Fruit fly (Drosophila melanogaster) whole organism, embryonic: ENCODE data around the gene CG46463.

Experiments
- Antp ChIP-seq: fragments of 200-800 bp; sonication (Bioruptor generic); optimal IDR thresholded peaks from 3 replicates; lab custom pipeline; 2016; ENCODE audit warnings: missing biosample characterization, missing genetic modification characterization
- B-H1 ChIP-seq: fragments of 200-800 bp; sonication (Bioruptor generic); IDR thresholded peaks from 3 replicates; pipeline ENCODE4 v1.3.6; 2022; ENCODE audit warnings: missing biosample characterization, missing genetic modification characterization
- CG10274 ChIP-seq: fragments of 200-800 bp; sonication (Bioruptor generic); optimal IDR thresholded peaks from 3 replicates; lab custom pipeline; 2017; ENCODE audit warnings: missing biosample characterization, mild to moderate bottlenecking, missing genetic modification characterization
- CG11723 ChIP-seq: fragments of 200-800 bp; sonication (Bioruptor generic); optimal IDR thresholded peaks from 2 replicates; lab custom pipeline; 2017; ENCODE audit warnings: missing biosample characterization, mild to moderate bottlenecking, missing genetic modification characterization
- CG12659 ChIP-seq: fragments of 200-800 bp; sonication (Bioruptor generic); optimal IDR thresholded peaks from 3 replicates; lab custom pipeline; 2017; ENCODE audit warnings: mild to moderate bottlenecking, missing biosample characterization, missing genetic modification reagents, missing genetic modification characterization
- CG13287 ChIP-seq: fragments of 200-800 bp; sonication (Bioruptor generic); IDR thresholded peaks from 2 replicates; pipeline ENCODE4 v1.3.6; 2022; ENCODE audit warnings: missing biosample characterization, missing genetic modification characterization; ENCODE audit not compliant: partially characterized antibody
- CG13424 ChIP-seq: fragments of 200-800 bp; sonication (Bioruptor generic); optimal IDR thresholded peaks from 2 replicates; lab custom pipeline; 2019; ENCODE audit warnings: missing biosample characterization, mild to moderate bottlenecking, missing genetic modification characterization, moderate library complexity
- CG1603 ChIP-seq: fragments of 200-800 bp; sonication (Bioruptor generic); optimal IDR thresholded peaks from 2 replicates; lab custom pipeline; 2019; ENCODE audit warnings: missing biosample characterization, mild to moderate bottlenecking, missing genetic modification characterization, moderate library complexity
- CG1647 ChIP-seq: fragments of 200-800 bp; sonication (Bioruptor generic); optimal IDR thresholded peaks from 3 replicates; lab custom pipeline; 2016; ENCODE audit warnings: missing biosample characterization, missing genetic modification characterization
- CG17612 ChIP-seq: fragments of 200-800 bp; sonication (Bioruptor generic); IDR thresholded peaks from 2 replicates; pipeline ENCODE4 v1.3.6; 2022; ENCODE audit warnings: missing biosample characterization, missing genetic modification characterization
- CG17829 ChIP-seq: fragments of 200-800 bp; optimal IDR thresholded peaks from 2 replicates; lab custom pipeline; 2019; ENCODE audit warnings: missing biosample characterization, mild to moderate bottlenecking, missing genetic modification characterization, moderate library complexity
- CG17912 ChIP-seq: fragments of 200-800 bp; sonication (Bioruptor generic); optimal IDR thresholded peaks from 2 replicates; lab custom pipeline; 2018; ENCODE audit warnings: missing biosample characterization, mild to moderate bottlenecking, missing genetic modification characterization
- CG18619 ChIP-seq: fragments of 200-800 bp; sonication (Bioruptor generic); optimal IDR thresholded peaks from 3 replicates; lab custom pipeline; 2017; ENCODE audit warnings: missing biosample characterization, mild to moderate bottlenecking, missing genetic modification characterization
- CG31224 ChIP-seq: fragments of 200-800 bp; sonication (Bioruptor generic); IDR thresholded peaks from 2 replicates; pipeline ENCODE4 v1.3.6; 2022; ENCODE audit warnings: missing biosample characterization, missing genetic modification characterization
- CG32767 ChIP-seq: fragments of 200-800 bp; sonication (Bioruptor generic); IDR thresholded peaks from 2 replicates; pipeline ENCODE4 v1.3.6; 2022; ENCODE audit warnings: missing biosample characterization, missing genetic modification characterization
- CG42726 ChIP-seq: fragments of 200-800 bp; sonication (Bioruptor generic); IDR thresholded peaks from 2 replicates; pipeline ENCODE4 v1.3.6; 2022; ENCODE audit warnings: missing biosample characterization, missing genetic modification characterization; ENCODE audit not compliant: partially characterized antibody
- CG4282 ChIP-seq: fragments of 200-800 bp; sonication (Bioruptor generic); optimal IDR thresholded peaks from 2 replicates; lab custom pipeline; 2016; ENCODE audit warnings: missing biosample characterization, missing genetic modification characterization
- CG4360 ChIP-seq: fragments of 200-800 bp; sonication (Bioruptor generic); IDR thresholded peaks from 2 replicates; pipeline ENCODE4 v1.3.6; 2022; ENCODE audit warnings: missing biosample characterization, missing genetic modification characterization
- CG6272 ChIP-seq: fragments of 200-800 bp; sonication (Bioruptor generic); IDR thresholded peaks from 2 replicates; pipeline ENCODE4 v1.3.6; 2022; ENCODE audit warnings: missing biosample characterization, missing genetic modification characterization
- CG7745 ChIP-seq: fragments of 200-800 bp; sonication (Bioruptor generic); optimal IDR thresholded peaks from 2 replicates; lab custom pipeline; 2018; ENCODE audit warnings: missing biosample characterization, mild to moderate bottlenecking, missing genetic modification characterization, moderate library complexity
- CG7839 ChIP-seq: fragments of 200-800 bp; sonication (Bioruptor generic); optimal IDR thresholded peaks from 3 replicates; lab custom pipeline; 2018; ENCODE audit warnings: missing biosample characterization, mild to moderate bottlenecking, missing genetic modification characterization, moderate library complexity
- CG8765 ChIP-seq: fragments of 200-800 bp; sonication (Bioruptor generic); IDR thresholded peaks from 2 replicates; pipeline ENCODE4 v1.3.6; 2022; ENCODE audit warnings: missing biosample characterization, missing genetic modification characterization
- CG8924 ChIP-seq: fragments of 200-800 bp; optimal IDR thresholded peaks from 3 replicates; lab custom pipeline; 2019; ENCODE audit warnings: missing biosample characterization, mild to moderate bottlenecking, missing genetic modification characterization, moderate library complexity
- CrebB ChIP-seq: fragments of 200-800 bp; sonication (Bioruptor generic); optimal IDR thresholded peaks from 3 replicates; lab custom pipeline; 2018; ENCODE audit warnings: missing biosample characterization, mild to moderate bottlenecking, missing genetic modification characterization
- GATAe ChIP-seq: fragments of 200-800 bp; sonication (Bioruptor generic); conservative IDR thresholded peaks from 2 replicates; pipeline ENCODE4 v1.3.6; 2022; ENCODE audit warnings: missing biosample characterization, missing genetic modification characterization
- Gsc ChIP-seq: fragments of 200-800 bp; sonication (Bioruptor generic); IDR thresholded peaks from 2 replicates; pipeline ENCODE4 v1.3.6; 2022; ENCODE audit warnings: missing biosample characterization, missing genetic modification characterization
- Hmx ChIP-seq: fragments of 200-800 bp; sonication (Bioruptor generic); optimal IDR thresholded peaks from 2 replicates; lab custom pipeline; 2016; ENCODE audit warnings: missing biosample characterization, missing genetic modification characterization
- MTF-1 ChIP-seq: fragments of 200-800 bp; sonication (Bioruptor generic); optimal IDR thresholded peaks from 2 replicates; lab custom pipeline; 2018; ENCODE audit warnings: missing biosample characterization, mild to moderate bottlenecking, missing genetic modification characterization, borderline replicate concordance
- Nf-YB ChIP-seq: fragments of 200-800 bp; sonication (Bioruptor generic); optimal IDR thresholded peaks from 3 replicates; lab custom pipeline; 2019; ENCODE audit warnings: missing biosample characterization, mild to moderate bottlenecking, missing genetic modification characterization, moderate library complexity
- Oli ChIP-seq: fragments of 200-800 bp; sonication (Bioruptor generic); optimal IDR thresholded peaks from 2 replicates; lab custom pipeline; 2018; ENCODE audit warnings: missing biosample characterization, mild to moderate bottlenecking, missing genetic modification characterization, moderate library complexity
- Ptx1 ChIP-seq: fragments of 200-800 bp; sonication (Bioruptor generic); IDR thresholded peaks from 2 replicates; pipeline ENCODE4 v1.3.6; 2022; ENCODE audit warnings: missing biosample characterization, missing genetic modification characterization
- Sox100B ChIP-seq: fragments of 200-800 bp; sonication (Bioruptor generic); optimal IDR thresholded peaks from 3 replicates; lab custom pipeline; 2018; ENCODE audit warnings: missing biosample characterization, mild to moderate bottlenecking, missing genetic modification characterization
- Xrp1 ChIP-seq: fragments of 200-800 bp; sonication (Bioruptor generic); IDR thresholded peaks from 2 replicates; pipeline ENCODE4 v1.3.6; 2022; ENCODE audit warnings: missing biosample characterization, missing genetic modification characterization
- YL-1 ChIP-seq: fragments of 200-800 bp; sonication (Bioruptor generic); optimal IDR thresholded peaks from 3 replicates; lab custom pipeline; 2017; ENCODE audit warnings: missing biosample characterization, mild to moderate bottlenecking, missing genetic modification characterization
- bab2 ChIP-seq: fragments of 200-800 bp; sonication (Bioruptor generic); optimal IDR thresholded peaks from 2 replicates; lab custom pipeline; 2016; ENCODE audit warnings: missing biosample characterization, missing genetic modification characterization
- bigmax ChIP-seq: fragments of 200-800 bp; sonication (Bioruptor generic); optimal IDR thresholded peaks from 2 replicates; lab custom pipeline; 2018; ENCODE audit warnings: missing biosample characterization, mild to moderate bottlenecking, missing genetic modification characterization
- cad ChIP-seq: fragments of >200 bp; optimal IDR thresholded peaks from 2 replicates; lab custom pipeline; 2017; ENCODE audit warnings: missing biosample characterization, missing genetic modification characterization
- cas ChIP-seq: fragments of 200-800 bp; sonication (Bioruptor generic); IDR thresholded peaks from 2 replicates; pipeline ENCODE4 v1.3.6; 2022; ENCODE audit warnings: missing biosample characterization, missing genetic modification characterization
- da ChIP-seq: fragments of 200-800 bp; sonication (Bioruptor generic); optimal IDR thresholded peaks from 2 replicates; lab custom pipeline; 2016; ENCODE audit warnings: missing biosample characterization, missing genetic modification characterization
- esg ChIP-seq: fragments of 200-800 bp; sonication (Bioruptor generic); conservative IDR thresholded peaks from 2 replicates; pipeline ENCODE4 v1.3.6; 2022; ENCODE audit warnings: missing biosample characterization, missing genetic modification characterization
- eve ChIP-seq, 2 experiments: fragments of >200 bp; optimal IDR thresholded peaks; 2 replicates each; lab custom pipeline; 2017; ENCODE audit warnings: missing biosample characterization in 2 of 2, missing genetic modification characterization in 2 of 2
- hbn ChIP-seq: fragments of 200-800 bp; sonication (Bioruptor generic); IDR thresholded peaks from 2 replicates; pipeline ENCODE4 v1.3.6; 2022; ENCODE audit warnings: missing biosample characterization, missing genetic modification characterization; ENCODE audit not compliant: partially characterized antibody
- lola ChIP-seq, 3 experiments: fragments of >200 bp in 2 of 3; fragments of 200-800 bp in 1 of 3; sonication (Bioruptor generic) in 1 of 3; optimal IDR thresholded peaks; 2 replicates each; lab custom pipeline; 2017 to 2019; ENCODE audit warnings: missing biosample characterization in 3 of 3, missing genetic modification characterization in 3 of 3, mild to moderate bottlenecking in 1 of 3, moderate library complexity in 1 of 3
- lov ChIP-seq, 2 experiments: fragments of 200-800 bp in 1 of 2; fragments of >200 bp in 1 of 2; sonication (Bioruptor generic) in 1 of 2; IDR thresholded peaks in 1 of 2; optimal IDR thresholded peaks in 1 of 2; 2 replicates in 1 of 2; 3 replicates in 1 of 2; pipeline versions ENCODE4 v1.3.6 to Lab custom; 2017 to 2022; ENCODE audit warnings: missing biosample characterization in 1 of 2, missing genetic modification characterization in 1 of 2
- maf-S ChIP-seq: fragments of 200-800 bp; sonication (Bioruptor generic); optimal IDR thresholded peaks from 2 replicates; lab custom pipeline; 2016; ENCODE audit warnings: missing biosample characterization, missing genetic modification characterization
- pho ChIP-seq: fragments of 200-800 bp; sonication (Bioruptor generic); optimal IDR thresholded peaks from 2 replicates; lab custom pipeline; 2016; ENCODE audit warnings: missing biosample characterization, missing genetic modification characterization
- pnt ChIP-seq: fragments of 200-800 bp; sonication (Bioruptor generic); optimal IDR thresholded peaks from 3 replicates; lab custom pipeline; 2016; ENCODE audit warnings: missing biosample characterization, missing genetic modification characterization
- sisA ChIP-seq: fragments of 200-800 bp; sonication (Bioruptor generic); IDR thresholded peaks from 2 replicates; pipeline ENCODE4 v1.3.6; 2022; ENCODE audit warnings: missing biosample characterization, missing genetic modification characterization
- slbo ChIP-seq: fragments of 200-800 bp; sonication (Bioruptor generic); IDR thresholded peaks from 2 replicates; pipeline ENCODE4 v1.3.6; 2022; ENCODE audit warnings: missing biosample characterization, missing genetic modification characterization
- wor ChIP-seq: fragments of 200-800 bp; sonication (Bioruptor generic); IDR thresholded peaks from 2 replicates; pipeline ENCODE4 v1.3.6; 2022; ENCODE audit warnings: missing biosample characterization, missing genetic modification characterization

Gene CG46463

DNA sequence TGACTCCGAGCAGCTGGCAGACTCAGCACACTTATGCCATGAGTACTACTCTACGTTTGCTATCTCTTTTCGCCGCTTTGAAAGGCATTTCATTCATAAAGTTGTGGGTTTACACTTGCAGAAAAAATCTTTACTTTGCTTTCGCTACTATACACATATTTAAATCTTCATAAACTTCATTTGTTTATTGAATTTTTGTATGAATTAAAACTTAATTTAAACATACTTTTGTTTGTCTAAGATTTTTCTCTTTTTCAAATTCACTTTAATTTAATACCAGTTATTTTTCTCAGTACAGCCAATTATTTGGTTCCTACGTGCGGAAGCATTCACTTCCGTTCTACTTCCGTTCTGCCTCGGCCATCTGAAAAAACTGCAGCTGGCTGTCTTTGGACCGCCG is 22.6 kb upstream of the CG46463 start (continued):
- no peak for TF ChIP-seq CG17912 (GFP tag; lab: Kevin White, UChicago)
- TF ChIP-seq Hmx (GFP tag; lab: Kevin White, UChicago): no peak
- peak; percentile 50; the same call in 1 of the 2 replicates for TF ChIP-seq esg
- no peak for TF ChIP-seq lov (optimal IDR thresholded peaks at IDR 0.05; lab: Kevin White, UChicago)
- peak; percentile 33; the same call in 1 of the 3 replicates for TF ChIP-seq lov (GFP tag; IDR thresholded peaks at IDR 0.05; lab: Robert Waterston, UW)
- TF ChIP-seq CG8924 (tag; lab: Kevin White, UChicago): peak; percentile 84
- TF ChIP-seq CG10274 (GFP tag; lab: Kevin White, UChicago): no peak
- no peak for TF ChIP-seq CG17612 (GFP tag; lab: Robert Waterston, UW)
- no peak for TF ChIP-seq CG8765 (GFP tag; lab: Robert Waterston, UW)
- peak; percentile 49 for TF ChIP-seq Antp
- TF ChIP-seq CG17829 (tag; lab: Kevin White, UChicago): peak; percentile 85
- TF ChIP-seq wor (GFP tag; lab: Robert Waterston, UW): peak; percentile 48
- TF ChIP-seq CG7745 (tag; lab: Kevin White, UChicago): no peak
- peak in 1 of 2 experiments; percentile 56 for TF ChIP-seq eve (GFP tag; optimal IDR thresholded peaks at IDR 0.05; lab: Kevin White, UChicago)
- TF ChIP-seq CrebB (tag; lab: Kevin White, UChicago): peak; percentile 10
- peak; percentile 50; the same call in 1 of the 2 replicates for TF ChIP-seq sisA
- no peak for TF ChIP-seq da
- no peak for TF ChIP-seq YL-1 (GFP tag; lab: Kevin White, UChicago)
- no peak for TF ChIP-seq hbn (GFP tag; lab: Robert Waterston, UW)
- TF ChIP-seq CG1647 (GFP tag; lab: Kevin White, UChicago): peak; percentile 1
- TF ChIP-seq slbo (GFP tag; lab: Robert Waterston, UW): peak; percentile 51
- TF ChIP-seq CG13424 (tag; lab: Kevin White, UChicago): peak; percentile 63
- TF ChIP-seq CG31224 (GFP tag; lab: Robert Waterston, UW): 0 out of 2 replicates have a peak, but pooled peaks have one; percentile 27
- no peak for TF ChIP-seq Gsc (GFP tag; lab: Robert Waterston, UW)
- no peak for TF ChIP-seq CG13287
- TF ChIP-seq GATAe (GFP tag; lab: Robert Waterston, UW): no peak
- no peak for TF ChIP-seq MTF-1 (GFP tag; lab: Kevin White, UChicago)
- peak; percentile 75 for TF ChIP-seq CG7839 (tag; lab: Kevin White, UChicago)
- peak; percentile 73 for TF ChIP-seq Sox100B (GFP tag; lab: Kevin White, UChicago)
- peak; percentile 63 for TF ChIP-seq Ptx1 (GFP tag; lab: Robert Waterston, UW)
- TF ChIP-seq Nf-YB (GFP tag; lab: Kevin White, UChicago): peak; percentile 53
- peak; percentile 30 for TF ChIP-seq bab2 (GFP tag; lab: Kevin White, UChicago)
- TF ChIP-seq CG6272 (GFP tag; lab: Robert Waterston, UW): no peak
- peak; percentile 14 for TF ChIP-seq CG18619 (GFP tag; lab: Kevin White, UChicago)
- peak; percentile 11 for TF ChIP-seq pho (GFP tag; lab: Kevin White, UChicago)
- peak; percentile 44 for TF ChIP-seq CG12659 (GFP tag; lab: Kevin White, UChicago)
- TF ChIP-seq CG42726: no peak
- TF ChIP-seq CG1603 (tag; lab: Kevin White, UChicago): no peak
- no peak for TF ChIP-seq cas
- TF ChIP-seq B-H1 (GFP tag; lab: Robert Waterston, UW): no peak
- no peak for TF ChIP-seq CG4282 (GFP tag; lab: Kevin White, UChicago)
- peak; percentile 27 for TF ChIP-seq pnt (GFP tag; lab: Kevin White, UChicago)
- peak; percentile 18 for TF ChIP-seq CG11723 (GFP tag; lab: Kevin White, UChicago)
- TF ChIP-seq Xrp1 (GFP tag; lab: Robert Waterston, UW): peak; percentile 88
- TF ChIP-seq CG4360 (GFP tag; lab: Robert Waterston, UW): no peak
- no peak for TF ChIP-seq maf-S
- TF ChIP-seq cad (GFP tag; lab: Kevin White, UChicago): no peak
- TF ChIP-seq lola (GFP tag; optimal IDR thresholded peaks at IDR 0.05; lab: Kevin White, UChicago): peak in 1 of 3 experiments; percentile 88
- TF ChIP-seq Oli (tag; lab: Kevin White, UChicago): peak; percentile 79
- no peak for TF ChIP-seq bigmax (GFP tag; lab: Kevin White, UChicago)
- TF ChIP-seq CG32767: peak; percentile 30; the same call in 1 of the 2 replicates
